Fruit fly (Drosophila melanogaster) whole organism, prepupa: ENCODE results near the gene CG12535.

ENCODE experiments used
- Blimp-1 ChIP-seq: fragments of 200-800 bp; sonication (Bioruptor generic); optimal IDR thresholded peaks from 3 replicates; lab custom pipeline; 2017; ENCODE audit warnings: missing biosample characterization, missing genetic modification characterization, mild to moderate bottlenecking, moderate library complexity, missing genetic modification reagents
- CG10669 ChIP-seq: fragments of 200-800 bp; sonication (Bioruptor generic); optimal IDR thresholded peaks from 3 replicates; lab custom pipeline; 2018; ENCODE audit warnings: missing biosample characterization, mild to moderate bottlenecking, missing genetic modification characterization, moderate library complexity
- CG11294 ChIP-seq: fragments of 200-800 bp; sonication (Bioruptor generic); IDR thresholded peaks from 2 replicates; pipeline ENCODE4 v1.3.6; 2022; ENCODE audit warnings: missing biosample characterization, missing genetic modification characterization
- CG11762 ChIP-seq: fragments of 200-800 bp; sonication (Bioruptor generic); optimal IDR thresholded peaks from 3 replicates; lab custom pipeline; 2016; ENCODE audit warnings: missing biosample characterization, missing genetic modification characterization; ENCODE audit not compliant: insufficient read depth
- CG15336 ChIP-seq: fragments of 200-800 bp; sonication (Bioruptor generic); IDR thresholded peaks from 2 replicates; pipeline ENCODE4 v1.3.6; 2022; ENCODE audit warnings: missing biosample characterization, missing genetic modification characterization
- CG1621 ChIP-seq: fragments of 200-800 bp; sonication (Bioruptor generic); optimal IDR thresholded peaks from 3 replicates; lab custom pipeline; 2018; ENCODE audit warnings: missing biosample characterization, mild to moderate bottlenecking, missing genetic modification characterization
- CG16779 ChIP-seq: fragments of 200-800 bp; sonication (Bioruptor generic); optimal IDR thresholded peaks from 3 replicates; lab custom pipeline; 2017; ENCODE audit warnings: missing biosample characterization, mild to moderate bottlenecking, missing genetic modification characterization
- CG32006 ChIP-seq: fragments of 200-800 bp; sonication (Bioruptor generic); optimal IDR thresholded peaks from 3 replicates; lab custom pipeline; 2017; ENCODE audit warnings: missing biosample characterization, mild to moderate bottlenecking, missing genetic modification characterization
- CG34406 ChIP-seq: fragments of 200-800 bp; sonication (Bioruptor generic); optimal IDR thresholded peaks from 3 replicates; lab custom pipeline; 2016; ENCODE audit warnings: missing biosample characterization, missing genetic modification characterization
- CG4318 ChIP-seq: fragments of 200-800 bp; sonication (Bioruptor generic); optimal IDR thresholded peaks from 3 replicates; lab custom pipeline; 2017; ENCODE audit warnings: missing biosample characterization, mild to moderate bottlenecking, missing genetic modification characterization
- CG6163 ChIP-seq: fragments of 200-800 bp; sonication (Bioruptor generic); IDR thresholded peaks from 3 replicates; pipeline ENCODE4 v1.3.6; 2022; ENCODE audit warnings: missing biosample characterization, missing genetic modification characterization
- CG6276 ChIP-seq: fragments of 200-800 bp; sonication (Bioruptor generic); optimal IDR thresholded peaks from 2 replicates; lab custom pipeline; 2017; ENCODE audit warnings: missing biosample characterization, mild to moderate bottlenecking, missing genetic modification characterization
- CG6808 ChIP-seq: fragments of 200-800 bp; sonication (Bioruptor generic); optimal IDR thresholded peaks from 3 replicates; lab custom pipeline; 2017; ENCODE audit warnings: missing biosample characterization, missing genetic modification characterization, mild to moderate bottlenecking, moderate library complexity, missing genetic modification reagents
- CG6854 ChIP-seq: fragments of 200-800 bp; sonication (Bioruptor generic); optimal IDR thresholded peaks from 2 replicates; lab custom pipeline; 2017; ENCODE audit warnings: missing biosample characterization, mild to moderate bottlenecking, missing genetic modification characterization
- CG8319 ChIP-seq: fragments of 200-800 bp; sonication (Bioruptor generic); optimal IDR thresholded peaks from 3 replicates; lab custom pipeline; 2016; ENCODE audit warnings: missing biosample characterization, missing genetic modification characterization
- CG8632 ChIP-seq: fragments of 200-800 bp; sonication (Bioruptor generic); optimal IDR thresholded peaks from 3 replicates; lab custom pipeline; 2016; ENCODE audit warnings: missing biosample characterization, missing genetic modification characterization
- Eip75B ChIP-seq: fragments of 200-800 bp; sonication (Bioruptor generic); optimal IDR thresholded peaks from 3 replicates; lab custom pipeline; 2016; ENCODE audit warnings: missing biosample characterization, missing genetic modification characterization
- Eip78C ChIP-seq: fragments of 200-800 bp; sonication (Bioruptor generic); peaks from one replicate; lab custom pipeline; 2016; ENCODE audit warnings: missing biosample characterization, missing genetic modification characterization
- Eip93F ChIP-seq: fragments of 200-800 bp; sonication (Bioruptor generic); optimal IDR thresholded peaks from 2 replicates; lab custom pipeline; 2016; ENCODE audit warnings: missing biosample characterization, mild to moderate bottlenecking, missing genetic modification characterization
- Ets21C ChIP-seq: fragments of 200-800 bp; sonication (Bioruptor generic); optimal IDR thresholded peaks from 3 replicates; lab custom pipeline; 2016; ENCODE audit warnings: missing biosample characterization, missing genetic modification characterization
- Gug ChIP-seq: fragments of 200-800 bp; sonication (Bioruptor generic); IDR thresholded peaks from 2 replicates; pipeline ENCODE4 v1.3.6; 2022; ENCODE audit warnings: missing biosample characterization, missing genetic modification characterization
- Hr38 ChIP-seq: sonication (Bioruptor generic); optimal IDR thresholded peaks from 2 replicates; lab custom pipeline; 2016; ENCODE audit warnings: missing biosample characterization, missing genetic modification characterization
- Hr39 ChIP-seq: fragments of 200-800 bp; sonication (Bioruptor generic); optimal IDR thresholded peaks from 2 replicates; lab custom pipeline; 2016; ENCODE audit warnings: missing biosample characterization, missing genetic modification characterization
- Lpt ChIP-seq: fragments of 200-800 bp; sonication (Bioruptor generic); optimal IDR thresholded peaks from 3 replicates; lab custom pipeline; 2016; ENCODE audit warnings: missing biosample characterization, missing genetic modification characterization
- Met ChIP-seq: fragments of 200-800 bp; sonication (Bioruptor generic); optimal IDR thresholded peaks from 3 replicates; lab custom pipeline; 2016; ENCODE audit warnings: missing biosample characterization, missing genetic modification characterization
- OdsH ChIP-seq: fragments of 200-800 bp; sonication (Bioruptor generic); optimal IDR thresholded peaks from 3 replicates; lab custom pipeline; 2016; ENCODE audit warnings: missing biosample characterization, missing genetic modification characterization
- Smox ChIP-seq: fragments of 200-800 bp; sonication (Bioruptor generic); optimal IDR thresholded peaks from 3 replicates; lab custom pipeline; 2016; ENCODE audit warnings: missing biosample characterization, missing genetic modification characterization
- Sox102F ChIP-seq: fragments of 200-800 bp; sonication (Bioruptor generic); optimal IDR thresholded peaks from 2 replicates; lab custom pipeline; 2016; ENCODE audit warnings: missing biosample characterization, mild to moderate bottlenecking, missing genetic modification characterization
- Sox14 ChIP-seq: fragments of 200-800 bp; sonication (Bioruptor generic); optimal IDR thresholded peaks from 3 replicates; lab custom pipeline; 2016; ENCODE audit warnings: missing biosample characterization, missing genetic modification characterization
- Sox15 ChIP-seq: fragments of 200-800 bp; sonication (Bioruptor generic); optimal IDR thresholded peaks from 3 replicates; lab custom pipeline; 2016; ENCODE audit warnings: missing biosample characterization, missing genetic modification characterization
- achi ChIP-seq: fragments of 200-800 bp; sonication (Bioruptor generic); optimal IDR thresholded peaks from 3 replicates; lab custom pipeline; 2016; ENCODE audit warnings: missing biosample characterization, missing genetic modification characterization
- acj6 ChIP-seq: fragments of 200-800 bp; sonication (Bioruptor generic); optimal IDR thresholded peaks from 3 replicates; lab custom pipeline; 2016; ENCODE audit warnings: missing biosample characterization, missing genetic modification characterization
- cyc ChIP-seq: fragments of 200-800 bp; sonication (Bioruptor generic); optimal IDR thresholded peaks from 3 replicates; lab custom pipeline; 2016; ENCODE audit warnings: missing biosample characterization, missing genetic modification characterization
- dac ChIP-seq: fragments of 200-800 bp; sonication (Bioruptor generic); optimal IDR thresholded peaks from 2 replicates; lab custom pipeline; 2017; ENCODE audit warnings: missing biosample characterization, mild to moderate bottlenecking, missing genetic modification characterization
- dsx ChIP-seq: fragments of 200-800 bp; optimal IDR thresholded peaks from 3 replicates; lab custom pipeline; 2019; ENCODE audit warnings: missing biosample characterization, mild to moderate bottlenecking, missing genetic modification characterization, moderate library complexity; ENCODE audit not compliant: poor library complexity, severe bottlenecking
- eg ChIP-seq: fragments of 200-800 bp; sonication (Bioruptor generic); IDR thresholded peaks from 3 replicates; pipeline ENCODE4 v1.3.6; 2022; ENCODE audit warnings: missing biosample characterization, missing genetic modification characterization
- esn ChIP-seq: fragments of 200-800 bp; sonication (Bioruptor generic); optimal IDR thresholded peaks from 2 replicates; lab custom pipeline; 2016; ENCODE audit warnings: missing biosample characterization, mild to moderate bottlenecking, missing genetic modification characterization, moderate library complexity
- fd59A ChIP-seq: fragments of 200-800 bp; sonication (Bioruptor generic); optimal IDR thresholded peaks from 2 replicates; lab custom pipeline; 2017; ENCODE audit warnings: missing biosample characterization, mild to moderate bottlenecking, missing genetic modification characterization, missing genetic modification reagents
- lz ChIP-seq: fragments of 200-800 bp; sonication (Bioruptor generic); optimal IDR thresholded peaks from 3 replicates; lab custom pipeline; 2016; ENCODE audit warnings: missing biosample characterization, missing genetic modification characterization
- net ChIP-seq: fragments of 200-800 bp; sonication (Bioruptor generic); optimal IDR thresholded peaks from 3 replicates; lab custom pipeline; 2016; ENCODE audit warnings: missing biosample characterization, missing genetic modification characterization
- pdm3 ChIP-seq: fragments of 200-800 bp; sonication (Bioruptor generic); optimal IDR thresholded peaks from 3 replicates; lab custom pipeline; 2016; ENCODE audit warnings: missing biosample characterization, missing genetic modification characterization
- salr ChIP-seq, 2 experiments: fragments of 200-800 bp; sonication (Bioruptor generic); optimal IDR thresholded peaks; 3 replicates each; lab custom pipeline; 2016 to 2018; ENCODE audit warnings: missing biosample characterization in 2 of 2, missing genetic modification characterization in 2 of 2, mild to moderate bottlenecking in 1 of 2
- spab ChIP-seq: fragments of 200-800 bp; sonication (Bioruptor generic); optimal IDR thresholded peaks from 2 replicates; lab custom pipeline; 2017; ENCODE audit warnings: missing biosample characterization, mild to moderate bottlenecking, missing genetic modification characterization, missing genetic modification reagents
- svp ChIP-seq: fragments of 200-800 bp; sonication (Bioruptor generic); peaks from one replicate; lab custom pipeline; 2016; ENCODE audit warnings: missing biosample characterization, missing genetic modification characterization
- vri ChIP-seq: fragments of 200-800 bp; sonication (Bioruptor generic); optimal IDR thresholded peaks from 3 replicates; lab custom pipeline; 2016; ENCODE audit warnings: missing biosample characterization, mild to moderate bottlenecking, missing genetic modification characterization

Gene CG12535

dm6 chrX:3408609-3409237 lies 40.0 kb downstream of the CG12535 start (continued):
- TF ChIP-seq Eip75B (GFP tag; lab: Kevin White, UChicago) (peak; percentile 91), CG6854 (GFP tag; lab: Kevin White, UChicago) (peak; percentile 46), CG6276 (GFP tag; lab: Kevin White, UChicago) (peak; percentile 11), Gug (GFP tag; lab: Robert Waterston, UW) (peak; percentile 38; the same call in 1 of the 2 replicates), pdm3 (peak; percentile 92), CG10669 (GFP tag; lab: Kevin White, UChicago) (peak; percentile 92), CG8632 (peak; percentile 83), Sox14 (peak; percentile 93), CG11294 (GFP tag; lab: Robert Waterston, UW) (no peak), Lpt (peak; percentile 72), esn (GFP tag; lab: Kevin White, UChicago) (peak; percentile 89), salr (GFP tag; optimal IDR thresholded peaks at IDR 0.05; lab: Kevin White, UChicago) (peak; percentile 61 to 91), CG4318 (GFP tag; lab: Kevin White, UChicago) (peak; percentile 64), CG34406 (peak; percentile 87), dsx (GFP tag; lab: Kevin White, UChicago) (peak; percentile 83), vri (GFP tag; lab: Kevin White, UChicago) (peak; percentile 86), Eip78C (GFP tag; lab: Kevin White, UChicago) (peak; percentile 98), achi (GFP tag; lab: Kevin White, UChicago) (peak; percentile 90), dac (GFP tag; lab: Kevin White, UChicago) (peak; percentile 45), CG6163 (peak; percentile 84), Ets21C (GFP tag; lab: Kevin White, UChicago) (peak; percentile 86), Hr39 (peak; percentile 91), CG11762 (GFP tag; lab: Kevin White, UChicago) (peak; percentile 68), lz (GFP tag; lab: Kevin White, UChicago) (peak; percentile 91), eg (GFP tag; lab: Robert Waterston, UW) (no peak), CG6808 (GFP tag; lab: Kevin White, UChicago) (peak; percentile 83), Blimp-1 (GFP tag; lab: Kevin White, UChicago) (peak; percentile 55), Sox102F (GFP tag; lab: Kevin White, UChicago) (peak; percentile 91)

dm6 chrX:3407760-3408608 lies 40.8 kb downstream of the CG12535 start:
- TF ChIP-seq CG6808 (GFP tag; lab: Kevin White, UChicago), result peak; percentile 40
- TF ChIP-seq Sox15 (GFP tag; lab: Kevin White, UChicago), result peak; percentile 69
- TF ChIP-seq achi (GFP tag; lab: Kevin White, UChicago), result peak; percentile 67
- TF ChIP-seq cyc (GFP tag; lab: Kevin White, UChicago), result peak; percentile 84
- TF ChIP-seq CG10669 (GFP tag; lab: Kevin White, UChicago), result peak; percentile 40
- peak; percentile 37 for TF ChIP-seq CG32006 (GFP tag; lab: Kevin White, UChicago)
- peak; percentile 85 for TF ChIP-seq Met (GFP tag; lab: Kevin White, UChicago)
- TF ChIP-seq CG6854 (GFP tag; lab: Kevin White, UChicago), result peak; percentile 56
- TF ChIP-seq spab, result peak; percentile 14
- peak; percentile 87 for TF ChIP-seq lz (GFP tag; lab: Kevin White, UChicago)
- TF ChIP-seq CG1621 (tag; lab: Kevin White, UChicago), result peak; percentile 70
- peak; percentile 62 for TF ChIP-seq Eip75B (GFP tag; lab: Kevin White, UChicago)
- peak; percentile 47 for TF ChIP-seq CG15336 (GFP tag; lab: Robert Waterston, UW)
- peak; percentile 58 for TF ChIP-seq Eip93F (GFP tag; lab: Kevin White, UChicago)
- TF ChIP-seq CG16779 (tag; lab: Kevin White, UChicago), result peak; percentile 19
- TF ChIP-seq OdsH (GFP tag; lab: Kevin White, UChicago), result peak; percentile 81
- TF ChIP-seq esn (GFP tag; lab: Kevin White, UChicago), result peak; percentile 80
- TF ChIP-seq CG8632, result peak; percentile 69
- peak; percentile 79 for TF ChIP-seq Sox14
- TF ChIP-seq Smox (GFP tag; lab: Kevin White, UChicago), result peak; percentile 82
- TF ChIP-seq Blimp-1 (GFP tag; lab: Kevin White, UChicago), result peak; percentile 29
- peak; percentile 50 for TF ChIP-seq CG8319
- peak; percentile 27 for TF ChIP-seq net (GFP tag; lab: Kevin White, UChicago)
- TF ChIP-seq CG11294 (GFP tag; lab: Robert Waterston, UW), result no peak
- no peak for TF ChIP-seq Hr38
- peak; percentile 75 for TF ChIP-seq CG6163
- no peak for TF ChIP-seq dsx (GFP tag; lab: Kevin White, UChicago)
- peak; percentile 86 for TF ChIP-seq acj6 (GFP tag; lab: Kevin White, UChicago)
- TF ChIP-seq svp (GFP tag; lab: Kevin White, UChicago), result peak; percentile 93
- peak; percentile 51 for TF ChIP-seq fd59A
